Fruit fly (Drosophila melanogaster) whole organism, prepupa: ENCODE measurements around the gene CG42876.

Source experiments
- Blimp-1 ChIP-seq: fragments of 200-800 bp; sonication (Bioruptor generic); optimal IDR thresholded peaks from 3 replicates; lab custom pipeline; 2017; ENCODE audit warnings: missing biosample characterization, missing genetic modification characterization, mild to moderate bottlenecking, moderate library complexity, missing genetic modification reagents
- CG10631 ChIP-seq: fragments of 200-800 bp; sonication (Bioruptor generic); optimal IDR thresholded peaks from 2 replicates; lab custom pipeline; 2016; ENCODE audit warnings: missing biosample characterization, missing genetic modification characterization
- CG11294 ChIP-seq: fragments of 200-800 bp; sonication (Bioruptor generic); IDR thresholded peaks from 2 replicates; pipeline ENCODE4 v1.3.6; 2022; ENCODE audit warnings: missing biosample characterization, missing genetic modification characterization
- CG15336 ChIP-seq: fragments of 200-800 bp; sonication (Bioruptor generic); IDR thresholded peaks from 2 replicates; pipeline ENCODE4 v1.3.6; 2022; ENCODE audit warnings: missing biosample characterization, missing genetic modification characterization
- CG31627 ChIP-seq: fragments of 200-800 bp; sonication (Bioruptor generic); optimal IDR thresholded peaks from 3 replicates; lab custom pipeline; 2016; ENCODE audit warnings: missing biosample characterization, missing genetic modification characterization
- CG4318 ChIP-seq: fragments of 200-800 bp; sonication (Bioruptor generic); optimal IDR thresholded peaks from 3 replicates; lab custom pipeline; 2017; ENCODE audit warnings: missing biosample characterization, mild to moderate bottlenecking, missing genetic modification characterization
- CG6163 ChIP-seq: fragments of 200-800 bp; sonication (Bioruptor generic); IDR thresholded peaks from 3 replicates; pipeline ENCODE4 v1.3.6; 2022; ENCODE audit warnings: missing biosample characterization, missing genetic modification characterization
- CG6276 ChIP-seq: fragments of 200-800 bp; sonication (Bioruptor generic); optimal IDR thresholded peaks from 2 replicates; lab custom pipeline; 2017; ENCODE audit warnings: missing biosample characterization, mild to moderate bottlenecking, missing genetic modification characterization
- CG6792 ChIP-seq: fragments of 200-800 bp; sonication (Bioruptor generic); optimal IDR thresholded peaks from 3 replicates; lab custom pipeline; 2016; ENCODE audit warnings: missing biosample characterization, missing genetic modification characterization
- CG6808 ChIP-seq: fragments of 200-800 bp; sonication (Bioruptor generic); optimal IDR thresholded peaks from 3 replicates; lab custom pipeline; 2017; ENCODE audit warnings: missing biosample characterization, missing genetic modification characterization, mild to moderate bottlenecking, moderate library complexity, missing genetic modification reagents
- CG8319 ChIP-seq: fragments of 200-800 bp; sonication (Bioruptor generic); optimal IDR thresholded peaks from 3 replicates; lab custom pipeline; 2016; ENCODE audit warnings: missing biosample characterization, missing genetic modification characterization
- CG9139 ChIP-seq: fragments of 200-800 bp; sonication (Bioruptor generic); optimal IDR thresholded peaks from 3 replicates; lab custom pipeline; 2017; ENCODE audit warnings: missing biosample characterization, mild to moderate bottlenecking, missing genetic modification characterization
- Eip93F ChIP-seq: fragments of 200-800 bp; sonication (Bioruptor generic); optimal IDR thresholded peaks from 2 replicates; lab custom pipeline; 2016; ENCODE audit warnings: missing biosample characterization, mild to moderate bottlenecking, missing genetic modification characterization
- Ets21C ChIP-seq: fragments of 200-800 bp; sonication (Bioruptor generic); optimal IDR thresholded peaks from 3 replicates; lab custom pipeline; 2016; ENCODE audit warnings: missing biosample characterization, missing genetic modification characterization
- Ets96B ChIP-seq: fragments of 200-800 bp; optimal IDR thresholded peaks from 2 replicates; lab custom pipeline; 2019; ENCODE audit warnings: missing biosample characterization, mild to moderate bottlenecking, missing genetic modification characterization, moderate library complexity
- Gug ChIP-seq: fragments of 200-800 bp; sonication (Bioruptor generic); IDR thresholded peaks from 2 replicates; pipeline ENCODE4 v1.3.6; 2022; ENCODE audit warnings: missing biosample characterization, missing genetic modification characterization
- Hr4 ChIP-seq: fragments of 200-800 bp; sonication (Bioruptor generic); optimal IDR thresholded peaks from 3 replicates; lab custom pipeline; 2016; ENCODE audit warnings: missing biosample characterization, missing genetic modification characterization
- Lpt ChIP-seq: fragments of 200-800 bp; sonication (Bioruptor generic); optimal IDR thresholded peaks from 3 replicates; lab custom pipeline; 2016; ENCODE audit warnings: missing biosample characterization, missing genetic modification characterization
- OdsH ChIP-seq: fragments of 200-800 bp; sonication (Bioruptor generic); optimal IDR thresholded peaks from 3 replicates; lab custom pipeline; 2016; ENCODE audit warnings: missing biosample characterization, missing genetic modification characterization
- Smox ChIP-seq: fragments of 200-800 bp; sonication (Bioruptor generic); optimal IDR thresholded peaks from 3 replicates; lab custom pipeline; 2016; ENCODE audit warnings: missing biosample characterization, missing genetic modification characterization
- Sox102F ChIP-seq: fragments of 200-800 bp; sonication (Bioruptor generic); optimal IDR thresholded peaks from 2 replicates; lab custom pipeline; 2016; ENCODE audit warnings: missing biosample characterization, mild to moderate bottlenecking, missing genetic modification characterization
- Sox14 ChIP-seq: fragments of 200-800 bp; sonication (Bioruptor generic); optimal IDR thresholded peaks from 3 replicates; lab custom pipeline; 2016; ENCODE audit warnings: missing biosample characterization, missing genetic modification characterization
- Sox15 ChIP-seq: fragments of 200-800 bp; sonication (Bioruptor generic); optimal IDR thresholded peaks from 3 replicates; lab custom pipeline; 2016; ENCODE audit warnings: missing biosample characterization, missing genetic modification characterization
- achi ChIP-seq: fragments of 200-800 bp; sonication (Bioruptor generic); optimal IDR thresholded peaks from 3 replicates; lab custom pipeline; 2016; ENCODE audit warnings: missing biosample characterization, missing genetic modification characterization
- acj6 ChIP-seq: fragments of 200-800 bp; sonication (Bioruptor generic); optimal IDR thresholded peaks from 3 replicates; lab custom pipeline; 2016; ENCODE audit warnings: missing biosample characterization, missing genetic modification characterization
- dsx ChIP-seq: fragments of 200-800 bp; optimal IDR thresholded peaks from 3 replicates; lab custom pipeline; 2019; ENCODE audit warnings: missing biosample characterization, mild to moderate bottlenecking, missing genetic modification characterization, moderate library complexity; ENCODE audit not compliant: poor library complexity, severe bottlenecking
- eg ChIP-seq: fragments of 200-800 bp; sonication (Bioruptor generic); IDR thresholded peaks from 3 replicates; pipeline ENCODE4 v1.3.6; 2022; ENCODE audit warnings: missing biosample characterization, missing genetic modification characterization
- esn ChIP-seq: fragments of 200-800 bp; sonication (Bioruptor generic); optimal IDR thresholded peaks from 2 replicates; lab custom pipeline; 2016; ENCODE audit warnings: missing biosample characterization, mild to moderate bottlenecking, missing genetic modification characterization, moderate library complexity
- fd59A ChIP-seq: fragments of 200-800 bp; sonication (Bioruptor generic); optimal IDR thresholded peaks from 2 replicates; lab custom pipeline; 2017; ENCODE audit warnings: missing biosample characterization, mild to moderate bottlenecking, missing genetic modification characterization, missing genetic modification reagents
- fd85E ChIP-seq: fragments of 200-800 bp; sonication (Bioruptor generic); optimal IDR thresholded peaks from 3 replicates; lab custom pipeline; 2016; ENCODE audit warnings: missing biosample characterization, missing genetic modification characterization
- fkh ChIP-seq: fragments of 200-800 bp; sonication (Bioruptor generic); optimal IDR thresholded peaks from 3 replicates; lab custom pipeline; 2017; ENCODE audit warnings: missing biosample characterization, mild to moderate bottlenecking, missing genetic modification characterization, moderate library complexity
- lz ChIP-seq: fragments of 200-800 bp; sonication (Bioruptor generic); optimal IDR thresholded peaks from 3 replicates; lab custom pipeline; 2016; ENCODE audit warnings: missing biosample characterization, missing genetic modification characterization
- net ChIP-seq: fragments of 200-800 bp; sonication (Bioruptor generic); optimal IDR thresholded peaks from 3 replicates; lab custom pipeline; 2016; ENCODE audit warnings: missing biosample characterization, missing genetic modification characterization
- pdm3 ChIP-seq: fragments of 200-800 bp; sonication (Bioruptor generic); optimal IDR thresholded peaks from 3 replicates; lab custom pipeline; 2016; ENCODE audit warnings: missing biosample characterization, missing genetic modification characterization
- salr ChIP-seq, 2 experiments: fragments of 200-800 bp; sonication (Bioruptor generic); optimal IDR thresholded peaks; 3 replicates each; lab custom pipeline; 2016 to 2018; ENCODE audit warnings: missing biosample characterization in 2 of 2, missing genetic modification characterization in 2 of 2, mild to moderate bottlenecking in 1 of 2
- spab ChIP-seq: fragments of 200-800 bp; sonication (Bioruptor generic); optimal IDR thresholded peaks from 2 replicates; lab custom pipeline; 2017; ENCODE audit warnings: missing biosample characterization, mild to moderate bottlenecking, missing genetic modification characterization, missing genetic modification reagents
- svp ChIP-seq: fragments of 200-800 bp; sonication (Bioruptor generic); peaks from one replicate; lab custom pipeline; 2016; ENCODE audit warnings: missing biosample characterization, missing genetic modification characterization
- topi ChIP-seq: fragments of 200-800 bp; sonication (Bioruptor generic); optimal IDR thresholded peaks from 3 replicates; lab custom pipeline; 2016; ENCODE audit warnings: missing biosample characterization, missing genetic modification characterization
- vri ChIP-seq: fragments of 200-800 bp; sonication (Bioruptor generic); optimal IDR thresholded peaks from 3 replicates; lab custom pipeline; 2016; ENCODE audit warnings: missing biosample characterization, mild to moderate bottlenecking, missing genetic modification characterization

Gene CG42876

dm6 chr2L:15812041-15812440 lies at the start of gene CG42876:
TSS of gene CG42876 (minus strand) at chr2L:15812141.
- TF ChIP-seq topi (GFP tag; lab: Kevin White, UChicago) (no peak), svp (peak; percentile 72)

dm6 chr2L:15853826-15854225 lies 41.9 kb upstream of the CG42876 start, which contains the start of gene Tektin-A:
TSS of gene Tektin-A (plus strand) at chr2L:15854126.
- TF ChIP-seq CG15336 (GFP tag; lab: Robert Waterston, UW) (no peak), Blimp-1 (GFP tag; lab: Kevin White, UChicago) (no peak), fkh (no peak), CG4318 (GFP tag; lab: Kevin White, UChicago) (no peak)

dm6 chr2L:15852292-15852691 lies 40.4 kb upstream of the CG42876 start, which contains the start of gene CG13243:
TSS of gene CG13243 (plus strand) at chr2L:15852592.
- TF ChIP-seq CG11294 (GFP tag; lab: Robert Waterston, UW) (no peak), salr (GFP tag; optimal IDR thresholded peaks at IDR 0.05; lab: Kevin White, UChicago) (no peak), Sox14 (GFP tag; lab: Kevin White, UChicago) (no peak), Sox15 (no peak), eg (GFP tag; lab: Robert Waterston, UW) (no peak), Ets96B (no peak), Blimp-1 (GFP tag; lab: Kevin White, UChicago) (no peak), CG4318 (GFP tag; lab: Kevin White, UChicago) (no peak), Gug (no peak), Smox (no peak), fkh (no peak), Lpt (GFP tag; lab: Kevin White, UChicago) (no peak), lz (GFP tag; lab: Kevin White, UChicago) (no peak), CG31627 (GFP tag; lab: Kevin White, UChicago) (no peak), CG8319 (no peak)

- TF ChIP-seq dsx (GFP tag; lab: Kevin White, UChicago) (peak; percentile 80), svp (peak; percentile 91), Gug (no peak), esn (GFP tag; lab: Kevin White, UChicago) (no peak), Ets21C (no peak), Sox14 (GFP tag; lab: Kevin White, UChicago) (no peak), Ets96B (no peak), CG6808 (GFP tag; lab: Kevin White, UChicago) (no peak), CG6792 (GFP tag; lab: Kevin White, UChicago) (no peak), Hr4 (GFP tag; lab: Kevin White, UChicago) (no peak), vri (GFP tag; lab: Kevin White, UChicago) (no peak), CG9139 (no peak), OdsH (GFP tag; lab: Kevin White, UChicago) (no peak), net (GFP tag; lab: Kevin White, UChicago) (no peak), CG10631 (no peak), CG6276 (GFP tag; lab: Kevin White, UChicago) (peak; percentile 4), spab (GFP tag; lab: Kevin White, UChicago) (no peak)
Observed at dm6 chr2L:15846600-15846999, 34.7 kb upstream of the CG42876 start.

- TF ChIP-seq Sox15 (no peak), CG6163 (GFP tag; lab: Robert Waterston, UW) (no peak), net (GFP tag; lab: Kevin White, UChicago) (no peak), acj6 (GFP tag; lab: Kevin White, UChicago) (no peak), fd85E (GFP tag; lab: Kevin White, UChicago) (no peak), pdm3 (GFP tag; lab: Kevin White, UChicago) (no peak), Sox102F (GFP tag; lab: Kevin White, UChicago) (no peak), achi (GFP tag; lab: Kevin White, UChicago) (no peak), Eip93F (no peak), CG9139 (no peak), fd59A (no peak), Sox14 (GFP tag; lab: Kevin White, UChicago) (no peak)
- TF ChIP-seq, all 60 proteins: peak for 0
Observed at dm6 chr2L:15835558-15835957, 23.6 kb upstream of the CG42876 start, which contains the start of gene CG18518. TSS of gene CG18518 (minus strand) at chr2L:15835658.
